Worm (Caenorhabditis elegans): Measurements from ENCODE around the gene C09B8.4.

Gene C09B8.4

ce11 chrX:6003853-6004252 lies 15.9 kb downstream of the C09B8.4 start, which contains the start of gene sups-1:
Gene sups-1 (plus strand): TSS chrX:6004153.
- TF ChIP-seq lin-32 (GFP tag; optimal IDR thresholded peaks at IDR 0.05), result no peak
- TF ChIP-seq hlh-1 (tag; optimal IDR thresholded peaks at IDR 0.05), result no peak
- TF ChIP-seq lin-13 (tag; optimal IDR thresholded peaks at IDR 0.05), result no peak
- no peak for TF ChIP-seq unc-120 (tag; optimal IDR thresholded peaks at IDR 0.05; ENCODE audit: poor library complexity, severe bottlenecking)
- no peak for TF ChIP-seq nhr-28 (tag; optimal IDR thresholded peaks at IDR 0.05)
- TF ChIP-seq zip-8 (tag; optimal IDR thresholded peaks at IDR 0.05), result no peak
- no peak for TF ChIP-seq nhr-237 (tag; optimal IDR thresholded peaks at IDR 0.05)
- TF ChIP-seq cnd-1 (tag; optimal IDR thresholded peaks at IDR 0.05), result no peak
- no peak for TF ChIP-seq flh-1 (GFP tag; optimal IDR thresholded peaks at IDR 0.05)
- no peak for TF ChIP-seq sem-2 (GFP tag; optimal IDR thresholded peaks at IDR 0.05)
- TF ChIP-seq ceh-83 (GFP tag; optimal IDR thresholded peaks at IDR 0.05), result no peak
- TF ChIP-seq ces-1 (GFP tag; optimal IDR thresholded peaks at IDR 0.05), result no peak
- TF ChIP-seq sptf-1 (tag; optimal IDR thresholded peaks at IDR 0.05), result no peak
- TF ChIP-seq unc-62 (GFP tag; optimal IDR thresholded peaks at IDR 0.05), result no peak

ce11 chrX:6002479-6002878 lies 17.3 kb downstream of the C09B8.4 start:
- no peak for TF ChIP-seq mls-2 (tag; optimal IDR thresholded peaks at IDR 0.05)

- TF ChIP-seq ceh-43 (GFP tag; optimal IDR thresholded peaks at IDR 0.05), result no peak
- no peak for TF ChIP-seq nhr-28 (tag; optimal IDR thresholded peaks at IDR 0.05)
- no peak for TF ChIP-seq hlh-1 (tag; optimal IDR thresholded peaks at IDR 0.05)
These were observed 18.3 kb downstream of the C09B8.4 start, which contains the start of gene F22F4.4 for ce11 chrX:6001432-6001831. Gene F22F4.4 (minus strand): TSS chrX:6001532.

- no peak for TF ChIP-seq nhr-12 (tag; optimal IDR thresholded peaks at IDR 0.05)
- TF ChIP-seq nhr-28 (tag; optimal IDR thresholded peaks at IDR 0.05), result no peak
- no peak for TF ChIP-seq nhr-237 (tag; optimal IDR thresholded peaks at IDR 0.05)
- TF ChIP-seq lin-32 (GFP tag; optimal IDR thresholded peaks at IDR 0.05), result no peak
- no peak for TF ChIP-seq blmp-1 (tag; optimal IDR thresholded peaks at IDR 0.05)
- TF ChIP-seq mls-2 (tag; optimal IDR thresholded peaks at IDR 0.05), result no peak
- TF ChIP-seq ceh-83 (GFP tag; optimal IDR thresholded peaks at IDR 0.05), result no peak
- TF ChIP-seq ceh-43 (GFP tag; optimal IDR thresholded peaks at IDR 0.05), result no peak
- no peak for TF ChIP-seq zip-8 (tag; optimal IDR thresholded peaks at IDR 0.05)
- TF ChIP-seq elt-3 (tag; optimal IDR thresholded peaks at IDR 0.05), result no peak
- no peak for TF ChIP-seq unc-39 (tag; optimal IDR thresholded peaks at IDR 0.05)
These were observed 20.6 kb downstream of the C09B8.4 start, which contains the start of gene F22F4.9 for ce11 chrX:5999103-5999554. Gene F22F4.9 (minus strand): TSS chrX:5999504.

ce11 chrX:5995613-5996206 lies 24.0 kb downstream of the C09B8.4 start, which contains the start of gene inx-3:
Gene inx-3 (plus strand): TSS chrX:5996156.
- TF ChIP-seq mab-5 (tag; optimal IDR thresholded peaks at IDR 0.05) (no peak), snpc-4 (tag; optimal IDR thresholded peaks at IDR 0.05) (no peak), M03D4.4 (tag; optimal IDR thresholded peaks at IDR 0.05) (peak; percentile 38), drap-1 (GFP tag; optimal IDR thresholded peaks at IDR 0.05) (peak; percentile 28), mep-1 (tag; optimal IDR thresholded peaks at IDR 0.05) (no peak), sem-2 (GFP tag; optimal IDR thresholded peaks at IDR 0.05) (no peak), zip-8 (tag; optimal IDR thresholded peaks at IDR 0.05) (peak; percentile 20), bed-3 (GFP tag; optimal IDR thresholded peaks at IDR 0.05) (no peak), unc-39 (tag; optimal IDR thresholded peaks at IDR 0.05) (no peak), elt-3 (tag; optimal IDR thresholded peaks at IDR 0.05) (no peak), lin-13 (tag; optimal IDR thresholded peaks at IDR 0.05) (no peak), elt-1 (tag; optimal IDR thresholded peaks at IDR 0.05; ENCODE audit: borderline replicate concordance, insufficient read depth) (no peak), lin-32 (GFP tag; optimal IDR thresholded peaks at IDR 0.05) (peak; percentile 54), ztf-11 (tag; optimal IDR thresholded peaks at IDR 0.05) (peak; percentile 67), nhr-2 (tag; optimal IDR thresholded peaks at IDR 0.05) (no peak), mls-2 (tag; optimal IDR thresholded peaks at IDR 0.05) (peak; percentile 44), lsy-2 (tag; optimal IDR thresholded peaks at IDR 0.05) (no peak), unc-120 (tag; optimal IDR thresholded peaks at IDR 0.05; ENCODE audit: poor library complexity, severe bottlenecking) (peak; percentile 3), ceh-39 (tag; optimal IDR thresholded peaks at IDR 0.05) (peak; percentile 18), sptf-1 (tag; optimal IDR thresholded peaks at IDR 0.05) (no peak), flh-1 (GFP tag; optimal IDR thresholded peaks at IDR 0.05) (no peak), hlh-1 (tag; optimal IDR thresholded peaks at IDR 0.05) (no peak), ham-2 (GFP tag; optimal IDR thresholded peaks at IDR 0.05) (no peak), tbx-8 (GFP tag; optimal IDR thresholded peaks at IDR 0.05) (no peak), nhr-28 (tag; optimal IDR thresholded peaks at IDR 0.05) (no peak), nhr-76 (tag; optimal IDR thresholded peaks at IDR 0.05) (no peak), ceh-83 (GFP tag; optimal IDR thresholded peaks at IDR 0.05) (no peak), nhr-12 (tag; optimal IDR thresholded peaks at IDR 0.05) (no peak), nhr-237 (tag; optimal IDR thresholded peaks at IDR 0.05) (no peak), blmp-1 (tag; optimal IDR thresholded peaks at IDR 0.05) (no peak), pha-4 (tag; optimal IDR thresholded peaks at IDR 0.05) (no peak), ces-1 (GFP tag; optimal IDR thresholded peaks at IDR 0.05) (no peak), ceh-43 (GFP tag; optimal IDR thresholded peaks at IDR 0.05) (no peak), unc-62 (GFP tag; optimal IDR thresholded peaks at IDR 0.05) (no peak), cnd-1 (tag; optimal IDR thresholded peaks at IDR 0.05) (peak; percentile 92)

Measured in whole organism, mixed stage, embryonic.